Fruit fly (Drosophila melanogaster) whole organism, larva: ENCODE results near the gene CG13004.
A peak's percentile ranks its signal among the peaks of the same experiment; 100 is the strongest.

ENCODE experiments used
- noc ChIP-seq: fragments of 200-800 bp; sonication (Bioruptor generic); optimal IDR thresholded peaks from 3 replicates; lab custom pipeline; 2019; ENCODE audit warnings: missing biosample characterization, mild to moderate bottlenecking, missing genetic modification characterization, moderate library complexity

The CG13004 gene

dm6 chrX:16783141-16783715 is 52.1 kb downstream of the CG13004 start, which contains the start of gene if:
Gene if, minus strand, starts transcription at chrX:16783434.
- TF ChIP-seq noc (tag; lab: Kevin White, UChicago) = no peak

DNA sequence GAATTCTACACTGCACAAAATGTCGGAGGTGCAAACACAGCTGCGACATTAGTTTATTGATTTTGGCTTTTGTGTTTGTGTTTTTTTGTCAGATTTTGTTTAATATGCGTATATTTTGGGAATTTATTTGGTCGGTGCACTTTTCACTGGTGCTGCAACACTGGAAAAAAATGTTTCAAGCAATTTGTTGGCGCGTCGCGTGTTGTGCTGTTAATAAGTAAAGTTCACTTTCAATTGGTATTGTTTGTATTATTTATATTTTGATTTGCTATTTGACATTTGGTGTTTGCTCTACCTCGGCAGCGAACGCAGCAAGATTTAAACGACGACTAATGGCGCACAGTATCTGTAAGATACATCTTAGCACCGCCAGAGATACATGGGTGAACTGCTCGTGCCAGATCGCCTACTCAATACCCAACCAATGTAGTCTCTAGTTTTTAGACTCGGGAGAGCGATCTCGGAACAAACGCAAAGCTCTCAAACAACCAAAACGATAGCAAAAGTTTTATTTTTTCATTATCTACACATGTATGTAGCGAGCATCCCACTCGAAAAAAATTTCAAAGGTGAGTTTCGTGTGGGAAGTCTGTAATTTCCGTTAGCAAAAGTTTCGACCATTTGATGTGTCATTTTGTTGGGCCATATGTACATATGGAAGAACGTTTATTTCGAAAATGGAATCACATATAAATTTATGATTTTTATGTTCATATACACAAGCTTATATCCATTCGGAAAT is 53.0 kb downstream of the CG13004 start:
- peak; percentile 46 for TF ChIP-seq noc (tag; lab: Kevin White, UChicago)

DNA sequence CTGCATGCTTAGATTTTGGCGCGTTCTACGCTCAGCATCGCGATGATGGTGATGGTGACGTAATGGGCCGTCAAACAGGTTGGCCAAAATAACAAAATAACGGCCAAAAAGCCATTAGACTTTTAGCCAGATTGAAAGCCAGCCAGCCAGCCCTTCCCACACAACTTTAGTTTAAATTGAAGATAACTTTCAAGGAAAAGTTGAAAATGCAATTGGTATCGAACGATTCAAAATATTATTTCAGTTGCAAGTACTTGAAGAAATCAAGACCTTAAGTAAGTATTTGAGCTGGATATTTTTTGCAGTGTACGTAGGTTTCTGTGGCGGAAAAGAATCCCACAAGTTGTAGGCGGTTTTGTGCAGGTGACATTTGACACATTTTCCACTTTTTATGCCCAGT is 54.3 kb downstream of the CG13004 start:
- peak; percentile 33 for TF ChIP-seq noc (tag; lab: Kevin White, UChicago)

DNA sequence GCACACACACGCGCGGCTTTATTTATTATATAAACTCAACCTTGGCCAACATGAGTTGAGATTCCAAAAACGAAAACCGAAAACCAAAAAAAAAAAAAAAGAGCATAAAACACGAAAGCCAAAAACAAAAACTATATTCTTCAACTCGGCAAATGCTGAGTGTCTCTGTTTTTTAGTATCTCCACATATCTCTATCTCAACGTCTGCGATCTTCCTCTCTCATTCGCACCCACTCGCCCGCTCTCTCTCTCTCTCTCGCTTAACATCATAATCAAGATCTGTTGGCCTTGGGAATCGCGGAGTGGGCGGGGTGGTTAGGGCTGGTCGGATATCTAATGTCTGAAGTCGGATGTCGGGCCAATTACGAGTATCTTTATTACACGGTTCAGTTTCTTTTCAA is 55.1 kb downstream of the CG13004 start:
- TF ChIP-seq noc (tag; lab: Kevin White, UChicago) = no peak

dm6 chrX:16778138-16778672 is 57.1 kb downstream of the CG13004 start:
- peak; percentile 4 for TF ChIP-seq noc (tag; lab: Kevin White, UChicago)
